Worm (Caenorhabditis elegans): ENCODE measurements around the gene plx-2.

plx-2 gene

DNA sequence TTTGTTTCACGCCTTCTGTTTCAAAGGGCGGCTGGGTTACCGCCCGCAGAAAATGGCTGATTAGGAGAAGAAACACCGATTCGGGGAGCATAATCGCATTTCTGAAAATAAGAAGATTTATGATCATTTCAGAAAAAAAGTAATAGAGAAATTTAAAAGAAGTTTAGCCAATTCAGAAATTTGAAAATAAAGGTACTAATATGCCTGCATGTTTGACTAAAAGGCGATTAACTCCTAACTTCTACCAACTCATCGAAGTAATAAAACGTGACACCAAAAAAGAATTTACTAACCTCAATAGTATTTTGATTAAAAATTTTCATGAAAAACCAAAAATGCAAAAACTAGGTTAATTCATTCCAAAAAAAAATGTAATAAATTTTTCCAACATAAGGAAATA lies at the start of gene plx-2:
plx-2 (minus strand) TSS at position 101 of the 400 bp plus-strand sequence.
- TF ChIP-seq sdz-38 (tag; optimal IDR thresholded peaks at IDR 0.05) (no peak), ztf-18 (tag; optimal IDR thresholded peaks at IDR 0.05) (no peak), sea-2 (GFP tag; IDR thresholded peaks at IDR 0.05) (no peak), ccch-3 (GFP tag; optimal IDR thresholded peaks at IDR 0.05) (no peak), ZK185.1 (tag; optimal IDR thresholded peaks at IDR 0.05; ENCODE audit: poor library complexity, severe bottlenecking) (no peak), ceh-40 (GFP tag; IDR thresholded peaks at IDR 0.05) (no peak), bed-1 (GFP tag; IDR thresholded peaks at IDR 0.05) (no peak), F39B2.1 (GFP tag; IDR thresholded peaks at IDR 0.05) (no peak), madf-3 (GFP tag; IDR thresholded peaks at IDR 0.05) (no peak), nhr-90 (tag; optimal IDR thresholded peaks at IDR 0.05) (no peak)

- TF ChIP-seq aptf-3 (GFP tag; IDR thresholded peaks at IDR 0.05) (no peak), him-1 (tag; optimal IDR thresholded peaks at IDR 0.05) (peak; percentile 64)
These were observed 45.3 kb upstream of the plx-2 start for ce11 chrII:14470020-14470419.

ce11 chrII:14455332-14455731 lies 30.6 kb upstream of the plx-2 start, which contains the start of gene dmsr-6:
TSS of gene dmsr-6 (plus strand) at chrII:14455632.
- no peak for TF ChIP-seq sdz-38 (tag; optimal IDR thresholded peaks at IDR 0.05)
- TF ChIP-seq die-1 (tag; optimal IDR thresholded peaks at IDR 0.05): no peak
- TF ChIP-seq F10E7.11 (tag; optimal IDR thresholded peaks at IDR 0.05): no peak
- no peak for TF ChIP-seq madf-6 (GFP tag; IDR thresholded peaks at IDR 0.05)
- no peak for TF ChIP-seq F57A8.1 (GFP tag; optimal IDR thresholded peaks at IDR 0.05)
- no peak for TF ChIP-seq pha-4 (tag; optimal IDR thresholded peaks at IDR 0.05)
- TF ChIP-seq ceh-100 (GFP tag; IDR thresholded peaks at IDR 0.05): no peak
- no peak for TF ChIP-seq T26A5.8 (tag; optimal IDR thresholded peaks at IDR 0.05)
- TF ChIP-seq him-1 (tag; optimal IDR thresholded peaks at IDR 0.05): no peak
- no peak for TF ChIP-seq hlh-26 (GFP tag; conservative IDR thresholded peaks at IDR 0.05)
- no peak for TF ChIP-seq C06A6.2 (GFP tag; conservative IDR thresholded peaks at IDR 0.05)
- TF ChIP-seq K12H6.12 (tag; optimal IDR thresholded peaks at IDR 0.05): no peak
- no peak for TF ChIP-seq attf-6 (GFP tag; IDR thresholded peaks at IDR 0.05)

- TF ChIP-seq rec-8 (tag; optimal IDR thresholded peaks at IDR 0.05) (no peak), attf-3 (GFP tag; conservative IDR thresholded peaks at IDR 0.05) (no peak), ceh-91 (GFP tag; IDR thresholded peaks at IDR 0.05) (no peak), lin-35 (GFP tag; optimal IDR thresholded peaks at IDR 0.05) (no peak), snpc-3.4 (tag; optimal IDR thresholded peaks at IDR 0.05) (no peak), nhr-179 (tag; optimal IDR thresholded peaks at IDR 0.05) (no peak), hsf-1 (GFP tag; IDR thresholded peaks at IDR 0.05) (no peak), dpff-1 (tag; optimal IDR thresholded peaks at IDR 0.05) (no peak), ceh-79 (tag; optimal IDR thresholded peaks at IDR 0.05) (no peak), tlf-1 (GFP tag; optimal IDR thresholded peaks at IDR 0.05) (no peak), ztf-3 (GFP tag; optimal IDR thresholded peaks at IDR 0.05) (no peak), pha-4 (tag; optimal IDR thresholded peaks at IDR 0.05) (no peak), K12H6.12 (tag; optimal IDR thresholded peaks at IDR 0.05) (no peak), ekl-4 (GFP tag; IDR thresholded peaks at IDR 0.05) (no peak)
These were observed 27.2 kb upstream of the plx-2 start for ce11 chrII:14451934-14452333.

All from whole organism, young adult.